Worm (Caenorhabditis elegans) whole organism, midembryonic: ENCODE data around the gene B0035.18.

Experiments
- flt-1 ChIP-seq: fragments of 200-800 bp; sonication (Bioruptor generic); IDR thresholded peaks from 2 replicates; pipeline ENCODE4 v1.3.6; 2022; ENCODE audit warnings: missing genetic modification characterization, missing compliant biosample characterization
- med-1 ChIP-seq: sonication (generic microtip); optimal IDR thresholded peaks from 2 replicates; lab custom pipeline; 2017; ENCODE audit warnings: missing genetic modification characterization, mild to moderate bottlenecking, missing compliant biosample characterization, antibody characterized with exemption, missing genetic modification reagents; ENCODE audit not compliant: insufficient read depth
- ref-1 ChIP-seq: fragments of 200-800 bp; sonication (Bioruptor generic); conservative IDR thresholded peaks from 2 replicates; pipeline ENCODE4 v1.3.6; 2022; ENCODE audit warnings: missing genetic modification reagents, missing genetic modification characterization, missing compliant biosample characterization
- ztf-23 ChIP-seq: fragments of 200-800 bp; sonication (Bioruptor generic); IDR thresholded peaks from 2 replicates; pipeline ENCODE4 v1.3.6; 2022; ENCODE audit warnings: missing genetic modification reagents, missing genetic modification characterization, missing compliant biosample characterization

DNA sequence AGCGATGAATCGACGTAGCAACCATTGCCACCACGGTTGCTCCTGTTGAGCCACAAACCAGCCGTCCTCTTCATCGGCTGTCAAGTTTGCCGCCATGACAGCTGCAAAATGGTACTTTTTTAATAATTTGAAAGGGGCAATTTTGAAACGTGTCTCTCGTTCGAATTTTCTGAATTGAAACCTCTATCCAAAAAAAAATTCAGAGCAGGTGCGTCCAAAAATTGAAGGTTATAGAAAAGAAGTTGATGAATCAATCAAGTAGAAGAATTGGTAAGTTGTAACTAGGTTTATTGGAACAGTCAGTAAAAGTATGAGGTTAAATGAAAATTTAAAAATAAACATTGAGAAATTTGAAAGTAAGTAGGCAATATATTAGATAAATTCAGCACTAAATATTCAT, 41.3 kb downstream of the B0035.18 start, which contains the start of gene T01G1.4:
- no peak for TF ChIP-seq flt-1 (GFP tag; lab: Robert Waterston, UW)
- no peak for TF ChIP-seq ztf-23 (GFP tag; lab: Robert Waterston, UW)
- TF ChIP-seq med-1 = no peak
- TF ChIP-seq ref-1 (GFP tag; lab: Robert Waterston, UW) = no peak
